Worm (Caenorhabditis elegans) whole organism, young adult: ENCODE data around the gene F54D5.5.
A peak's percentile ranks its signal among the peaks of the same experiment; 100 is the strongest.

Experiments
- B0261.1 ChIP-seq: sonication (generic microtip); optimal IDR thresholded peaks from 2 replicates; lab custom pipeline; 2016; ENCODE audit warnings: mild to moderate bottlenecking, missing genetic modification characterization, moderate library complexity, missing compliant biosample characterization
- B0336.3 ChIP-seq: fragments of 200-800 bp; sonication (Bioruptor generic); IDR thresholded peaks from 2 replicates; pipeline ENCODE4 v1.3.6; 2022; ENCODE audit warnings: missing genetic modification characterization, missing compliant biosample characterization
- C06A6.2 ChIP-seq: fragments of 200-800 bp; sonication (Bioruptor generic); conservative IDR thresholded peaks from 2 replicates; pipeline ENCODE4 v1.3.6; 2022; ENCODE audit warnings: missing genetic modification characterization, missing compliant biosample characterization
- F22D6.2 ChIP-seq: sonication (generic microtip); optimal IDR thresholded peaks from 2 replicates; lab custom pipeline; 2016; ENCODE audit warnings: mild to moderate bottlenecking, missing genetic modification characterization, missing compliant biosample characterization
- F23B12.7 ChIP-seq: sonication (generic microtip); optimal IDR thresholded peaks from 2 replicates; lab custom pipeline; 2017; ENCODE audit warnings: missing genetic modification characterization, mild to moderate bottlenecking, missing compliant biosample characterization, antibody characterized with exemption, moderate library complexity; ENCODE audit not compliant: insufficient read depth
- F49E8.2 ChIP-seq: sonication (generic microtip); optimal IDR thresholded peaks from 3 replicates; lab custom pipeline; 2017; ENCODE audit warnings: missing genetic modification characterization, mild to moderate bottlenecking, missing compliant biosample characterization, antibody characterized with exemption, moderate library complexity; ENCODE audit not compliant: insufficient read depth
- F52B5.7 ChIP-seq: sonication (generic microtip); optimal IDR thresholded peaks from 2 replicates; lab custom pipeline; 2016; ENCODE audit warnings: mild to moderate bottlenecking, missing genetic modification characterization, missing compliant biosample characterization
- F55B11.4 ChIP-seq: sonication (generic microtip); optimal IDR thresholded peaks from 2 replicates; lab custom pipeline; 2016; ENCODE audit warnings: missing compliant biosample characterization, missing genetic modification characterization, borderline replicate concordance; ENCODE audit not compliant: insufficient read depth
- F57A8.1 ChIP-seq: fragments of 200-800 bp; sonication (Bioruptor generic); optimal IDR thresholded peaks from 2 replicates; lab custom pipeline; 2018; ENCODE audit warnings: mild to moderate bottlenecking, missing genetic modification characterization, moderate library complexity, missing compliant biosample characterization
- T26A5.8 ChIP-seq: sonication (generic microtip); optimal IDR thresholded peaks from 2 replicates; lab custom pipeline; 2016; ENCODE audit warnings: missing genetic modification characterization, missing compliant biosample characterization
- Y67H2A.10 ChIP-seq: fragments of 200-800 bp; sonication (Bioruptor generic); conservative IDR thresholded peaks from 2 replicates; pipeline ENCODE4 v1.3.6; 2022; ENCODE audit warnings: missing genetic modification reagents, missing genetic modification characterization, missing compliant biosample characterization
- akir-1 ChIP-seq: fragments of 200-800 bp; sonication (Bioruptor generic); optimal IDR thresholded peaks from 2 replicates; lab custom pipeline; 2018; ENCODE audit warnings: mild to moderate bottlenecking, missing genetic modification characterization, moderate library complexity, missing compliant biosample characterization
- bed-1 ChIP-seq: fragments of 200-800 bp; sonication (Bioruptor generic); IDR thresholded peaks from 2 replicates; pipeline ENCODE4 v1.3.6; 2022; ENCODE audit warnings: missing genetic modification reagents, missing genetic modification characterization, missing compliant biosample characterization
- bed-2 ChIP-seq: fragments of 200-800 bp; sonication (Bioruptor generic); IDR thresholded peaks from 2 replicates; pipeline ENCODE4 v1.3.6; 2022; ENCODE audit warnings: missing genetic modification reagents, missing genetic modification characterization, missing compliant biosample characterization
- cebp-1 ChIP-seq, 2 experiments: fragments of 200-800 bp in 1 of 2; sonication (Bioruptor generic) in 1 of 2; sonication (generic microtip) in 1 of 2; IDR thresholded peaks in 1 of 2; optimal IDR thresholded peaks in 1 of 2; 2 replicates each; pipeline versions ENCODE4 v1.3.6 to Lab custom; 2017 to 2022; ENCODE audit warnings: missing compliant biosample characterization in 2 of 2, missing genetic modification characterization in 2 of 2, mild to moderate bottlenecking in 1 of 2, missing genetic modification reagents in 1 of 2, moderate library complexity in 1 of 2
- cebp-2 ChIP-seq: fragments of 200-800 bp; sonication (Bioruptor generic); IDR thresholded peaks from 2 replicates; pipeline ENCODE4 v1.3.6; 2022; ENCODE audit warnings: missing genetic modification characterization, missing compliant biosample characterization
- ceh-40 ChIP-seq: fragments of 200-800 bp; sonication (Bioruptor generic); IDR thresholded peaks from 2 replicates; pipeline ENCODE4 v1.3.6; 2022; ENCODE audit warnings: missing genetic modification characterization, missing compliant biosample characterization
- chd-7 ChIP-seq: sonication (generic microtip); optimal IDR thresholded peaks from 2 replicates; lab custom pipeline; 2016; ENCODE audit warnings: mild to moderate bottlenecking, missing genetic modification characterization, moderate library complexity, missing compliant biosample characterization
- die-1 ChIP-seq: sonication (generic microtip); optimal IDR thresholded peaks from 2 replicates; lab custom pipeline; 2016; ENCODE audit warnings: missing genotype, mild to moderate bottlenecking, missing genetic modification characterization, missing compliant biosample characterization
- egl-44 ChIP-seq: fragments of 200-800 bp; sonication (Bioruptor generic); IDR thresholded peaks from 2 replicates; pipeline ENCODE4 v1.3.6; 2022; ENCODE audit warnings: missing genetic modification reagents, missing genetic modification characterization, missing compliant biosample characterization
- ets-4 ChIP-seq: fragments of 200-800 bp; sonication (Bioruptor generic); optimal IDR thresholded peaks from 2 replicates; lab custom pipeline; 2018; ENCODE audit warnings: mild to moderate bottlenecking, missing genetic modification characterization, missing compliant biosample characterization
- fkh-3 ChIP-seq: sonication (generic microtip); optimal IDR thresholded peaks from 2 replicates; lab custom pipeline; 2016; ENCODE audit warnings: mild to moderate bottlenecking, missing genetic modification characterization, missing compliant biosample characterization
- hlh-12 ChIP-seq: sonication (generic microtip); optimal IDR thresholded peaks from 2 replicates; lab custom pipeline; 2016; ENCODE audit warnings: missing genetic modification characterization, missing compliant biosample characterization
- hmg-1.2 ChIP-seq: fragments of 200-800 bp; sonication (Bioruptor generic); IDR thresholded peaks from 2 replicates; pipeline ENCODE4 v1.3.6; 2022; ENCODE audit warnings: missing genetic modification reagents, missing genetic modification characterization, missing compliant biosample characterization
- hmg-20 ChIP-seq: fragments of 200-800 bp; sonication (Bioruptor generic); IDR thresholded peaks from 2 replicates; pipeline ENCODE4 v1.3.6; 2022; ENCODE audit warnings: missing genetic modification reagents, missing genetic modification characterization, missing compliant biosample characterization
- hrde-1 ChIP-seq: sonication (generic microtip); optimal IDR thresholded peaks from 2 replicates; lab custom pipeline; 2016; ENCODE audit warnings: missing genetic modification characterization, mild to moderate bottlenecking, missing compliant biosample characterization, moderate library complexity, missing genotype, missing genetic modification reagents, borderline replicate concordance
- hsf-1 ChIP-seq: fragments of 200-800 bp; sonication (Bioruptor generic); IDR thresholded peaks from 2 replicates; pipeline ENCODE4 v1.3.6; 2022; ENCODE audit warnings: missing genetic modification reagents, missing genetic modification characterization, missing compliant biosample characterization
- lag-1 ChIP-seq: fragments of 200-800 bp; sonication (Bioruptor generic); IDR thresholded peaks from 2 replicates; pipeline ENCODE4 v1.3.6; 2022; ENCODE audit warnings: missing genetic modification reagents, missing genetic modification characterization, missing compliant biosample characterization
- lin-26 ChIP-seq: fragments of 200-800 bp; sonication (Bioruptor generic); IDR thresholded peaks from 2 replicates; pipeline ENCODE4 v1.3.6; 2022; ENCODE audit warnings: missing genetic modification reagents, missing genetic modification characterization, missing compliant biosample characterization
- lin-35 ChIP-seq, 3 experiments: fragments of 150-350 bp in 2 of 3; sonication (generic microtip) in 1 of 3; optimal IDR thresholded peaks; 2 replicates each; lab custom pipeline; 2014 to 2018; ENCODE audit warnings: missing biosample characterization in 3 of 3, missing genetic modification characterization in 3 of 3, missing genetic modification reagents in 3 of 3
- lin-40 ChIP-seq: sonication (generic microtip); optimal IDR thresholded peaks from 2 replicates; lab custom pipeline; 2016; ENCODE audit warnings: missing genetic modification characterization, mild to moderate bottlenecking, missing compliant biosample characterization, missing genotype, missing genetic modification reagents
- lir-1 ChIP-seq: fragments of 200-800 bp; sonication (Bioruptor generic); conservative IDR thresholded peaks from 2 replicates; pipeline ENCODE4 v1.3.6; 2022; ENCODE audit warnings: missing genetic modification reagents, missing genetic modification characterization, missing compliant biosample characterization
- lsy-27 ChIP-seq: sonication (generic microtip); optimal IDR thresholded peaks from 2 replicates; lab custom pipeline; 2017; ENCODE audit warnings: missing genetic modification characterization, mild to moderate bottlenecking, missing compliant biosample characterization, antibody characterized with exemption, missing genotype, borderline replicate concordance; ENCODE audit not compliant: insufficient read depth
- nfya-2 ChIP-seq: fragments of 200-800 bp; sonication (Bioruptor generic); IDR thresholded peaks from 2 replicates; pipeline ENCODE4 v1.3.6; 2022; ENCODE audit warnings: missing genetic modification reagents, missing genetic modification characterization, missing compliant biosample characterization
- nhr-27 ChIP-seq: fragments of 200-800 bp; sonication (Bioruptor generic); optimal IDR thresholded peaks from 2 replicates; lab custom pipeline; 2018; ENCODE audit warnings: mild to moderate bottlenecking, missing genetic modification characterization, moderate library complexity, missing compliant biosample characterization
- nhr-80 ChIP-seq: sonication (generic microtip); optimal IDR thresholded peaks from 2 replicates; lab custom pipeline; 2016; ENCODE audit warnings: missing genetic modification characterization, missing compliant biosample characterization
- pha-4 ChIP-seq: fragments of 150-350 bp; sonication (generic microtip); optimal IDR thresholded peaks from 2 replicates; lab custom pipeline; 2014; ENCODE audit warnings: missing biosample characterization, missing genetic modification reagents, missing genetic modification characterization
- rec-8 ChIP-seq, 2 experiments: sonication (generic microtip); optimal IDR thresholded peaks; 2 replicates each; lab custom pipeline; 2016; ENCODE audit warnings: mild to moderate bottlenecking in 2 of 2, missing genetic modification characterization in 2 of 2, missing genetic modification reagents in 2 of 2, missing genotype in 2 of 2, missing biosample characterization in 1 of 2, missing compliant biosample characterization in 1 of 2, moderate library complexity in 1 of 2
- rpc-1 ChIP-seq, 2 experiments: fragments of 150-350 bp in 1 of 2; sonication (generic microtip) in 1 of 2; optimal IDR thresholded peaks; 2 replicates each; lab custom pipeline; 2014 to 2018; ENCODE audit warnings: missing biosample characterization in 1 of 2, missing genetic modification characterization in 1 of 2, missing genetic modification reagents in 1 of 2, missing genotype in 1 of 2
- sea-2 ChIP-seq: fragments of 200-800 bp; sonication (Bioruptor generic); IDR thresholded peaks from 2 replicates; pipeline ENCODE4 v1.3.6; 2022; ENCODE audit warnings: missing genetic modification characterization, missing compliant biosample characterization
- snpc-4 ChIP-seq, 5 experiments: fragments of 150-350 bp in 1 of 5; sonication (generic microtip) in 4 of 5; optimal IDR thresholded peaks; 2 replicates each; lab custom pipeline; 2014 to 2018; ENCODE audit warnings: missing genetic modification characterization in 5 of 5, missing biosample characterization in 3 of 5, antibody characterized with exemption in 2 of 5, mild to moderate bottlenecking in 2 of 5, missing compliant biosample characterization in 2 of 5, missing genotype in 2 of 5, moderate library complexity in 2 of 5, missing genetic modification reagents in 1 of 5
- somi-1 ChIP-seq: fragments of 200-800 bp; sonication (Bioruptor generic); optimal IDR thresholded peaks from 2 replicates; lab custom pipeline; 2018; ENCODE audit warnings: mild to moderate bottlenecking, missing genetic modification characterization, missing compliant biosample characterization
- tlf-1 ChIP-seq: fragments of 200-800 bp; sonication (Bioruptor generic); optimal IDR thresholded peaks from 2 replicates; lab custom pipeline; 2018; ENCODE audit warnings: mild to moderate bottlenecking, missing genetic modification characterization, missing compliant biosample characterization
- unc-130 ChIP-seq: sonication (generic microtip); optimal IDR thresholded peaks from 2 replicates; lab custom pipeline; 2016; ENCODE audit warnings: missing genetic modification reagents, missing genetic modification characterization, missing compliant biosample characterization
- unc-62 ChIP-seq: fragments of 150-350 bp; optimal IDR thresholded peaks from 2 replicates; lab custom pipeline; 2014; ENCODE audit warnings: missing biosample characterization, missing genetic modification reagents, missing genetic modification characterization
- ztf-26 ChIP-seq: sonication (generic microtip); optimal IDR thresholded peaks from 2 replicates; lab custom pipeline; 2017; ENCODE audit warnings: missing genetic modification characterization, missing compliant biosample characterization

The F54D5.5 gene

ce11 chrII:11537115-11537514 is 29.7 kb downstream of the F54D5.5 start (continued):
- TF ChIP-seq tlf-1 (GFP tag; lab: Kevin White, UChicago) (peak; percentile 81), ztf-26 (tag; lab: Kevin White, UChicago) (no peak), pha-4 (tag; lab: Kevin White, UChicago) (no peak), die-1 (tag; lab: Kevin White, UChicago) (no peak), F55B11.4 (tag; lab: Kevin White, UChicago) (no peak), snpc-4 (GFP tag; optimal IDR thresholded peaks at IDR 0.05; lab: Kevin White, UChicago) (no peak), snpc-4 (tag; optimal IDR thresholded peaks at IDR 0.05; lab: Kevin White, UChicago) (peak in 2 of 4 experiments; percentile 19 to 23), hsf-1 (peak; percentile 90), sea-2 (no peak), unc-62 (GFP tag; lab: Kevin White, UChicago) (no peak), cebp-2 (GFP tag; lab: Robert Waterston, UW) (no peak), F23B12.7 (no peak), Y67H2A.10 (GFP tag; lab: Robert Waterston, UW) (no peak), B0261.1 (tag; lab: Kevin White, UChicago) (no peak), hmg-20 (GFP tag; lab: Robert Waterston, UW) (no peak), hmg-1.2 (GFP tag; lab: Robert Waterston, UW) (peak; percentile 92), lir-1 (GFP tag; lab: Robert Waterston, UW) (peak; percentile 79; the same call in 1 of the 2 replicates), nhr-80 (tag; lab: Kevin White, UChicago) (no peak), egl-44 (GFP tag; lab: Robert Waterston, UW) (no peak), T26A5.8 (tag; lab: Kevin White, UChicago) (no peak), F57A8.1 (no peak), F49E8.2 (no peak), lin-26 (GFP tag; lab: Robert Waterston, UW) (no peak), rec-8 (tag; optimal IDR thresholded peaks at IDR 0.05; lab: Kevin White, UChicago) (no peak), chd-7 (tag; lab: Kevin White, UChicago) (no peak), somi-1 (GFP tag; lab: Kevin White, UChicago) (no peak), F22D6.2 (no peak), lin-35 (GFP tag; optimal IDR thresholded peaks at IDR 0.05; lab: Kevin White, UChicago) (peak in 2 of 3 experiments; percentile 38 to 44), bed-1 (GFP tag; lab: Robert Waterston, UW) (no peak), lag-1 (GFP tag; lab: Robert Waterston, UW) (no peak), ceh-40 (no peak), unc-130 (GFP tag; lab: Kevin White, UChicago) (peak; percentile 72), bed-2 (peak; percentile 81; the same call in 1 of the 2 replicates), ets-4 (no peak), nfya-2 (GFP tag; lab: Robert Waterston, UW) (no peak), nhr-27 (tag; lab: Kevin White, UChicago) (no peak), F52B5.7 (no peak), B0336.3 (peak; percentile 71), rpc-1 (optimal IDR thresholded peaks at IDR 0.05; lab: Kevin White, UChicago) (no peak), rpc-1 (tag; optimal IDR thresholded peaks at IDR 0.05; lab: Kevin White, UChicago) (no peak), hlh-12 (no peak), lsy-27 (tag; lab: Kevin White, UChicago) (no peak), C06A6.2 (GFP tag; lab: Robert Waterston, UW) (no peak), akir-1 (GFP tag; lab: Kevin White, UChicago) (no peak), cebp-1 (GFP tag; IDR thresholded peaks at IDR 0.05; lab: Robert Waterston, UW) (0 out of 2 replicates have a peak, but pooled peaks have one; percentile 27), cebp-1 (tag; optimal IDR thresholded peaks at IDR 0.05; lab: Kevin White, UChicago) (no peak), hrde-1 (tag; lab: Kevin White, UChicago) (peak; percentile 44), fkh-3 (tag; lab: Kevin White, UChicago) (no peak), lin-40 (tag; lab: Kevin White, UChicago) (no peak)
